Worm (Caenorhabditis elegans) whole organism, L3 larva: ENCODE data around the gene F28D1.6.

ENCODE experiments used
- R02D3.7 ChIP-seq: fragments of 150-350 bp; optimal IDR thresholded peaks from 2 replicates; lab custom pipeline; 2014; ENCODE audit warnings: missing biosample characterization, missing genetic modification characterization
- ZK546.5 ChIP-seq: sonication (generic microtip); optimal IDR thresholded peaks from 2 replicates; lab custom pipeline; 2017; ENCODE audit warnings: missing biosample characterization, missing genetic modification characterization
- ama-1 ChIP-seq: fragments of 150-350 bp; optimal IDR thresholded peaks from 2 replicates; lab custom pipeline; 2018
- ceh-82 ChIP-seq: fragments of 150-350 bp; optimal IDR thresholded peaks from 2 replicates; lab custom pipeline; 2014; ENCODE audit warnings: missing biosample characterization, missing genetic modification characterization
- egl-27 ChIP-seq: sonication (generic microtip); optimal IDR thresholded peaks from 4 replicates; lab custom pipeline; 2017; ENCODE audit warnings: missing biosample characterization, missing genetic modification reagents, missing genetic modification characterization
- elt-2 ChIP-seq: sonication (generic microtip); optimal IDR thresholded peaks from 2 replicates; lab custom pipeline; 2016; ENCODE audit warnings: missing genetic modification reagents, mild to moderate bottlenecking, missing genetic modification characterization, missing compliant biosample characterization
- elt-3 ChIP-seq, 3 experiments: fragments of 150-350 bp in 1 of 3; sonication (generic microtip) in 2 of 3; optimal IDR thresholded peaks; 2 replicates in 2 of 3; 4 replicates in 1 of 3; lab custom pipeline; 2014 to 2017; ENCODE audit warnings: missing biosample characterization in 3 of 3, missing genetic modification characterization in 3 of 3
- jun-1 ChIP-seq: fragments of 150-350 bp; optimal IDR thresholded peaks from 2 replicates; lab custom pipeline; 2014; ENCODE audit warnings: missing biosample characterization, missing genetic modification reagents, missing genetic modification characterization
- lin-15B ChIP-seq: fragments of 150-350 bp; optimal IDR thresholded peaks from 2 replicates; lab custom pipeline; 2014; ENCODE audit warnings: missing biosample characterization, missing genetic modification characterization
- nhr-12 ChIP-seq: fragments of 150-350 bp; optimal IDR thresholded peaks from 2 replicates; lab custom pipeline; 2014; ENCODE audit warnings: missing biosample characterization, missing genetic modification characterization
- nhr-237 ChIP-seq: fragments of 150-350 bp; optimal IDR thresholded peaks from 2 replicates; lab custom pipeline; 2014; ENCODE audit warnings: missing biosample characterization, missing genetic modification characterization
- sea-2 ChIP-seq: fragments of 150-350 bp; sonication (generic microtip); optimal IDR thresholded peaks from 4 replicates; lab custom pipeline; 2014; ENCODE audit warnings: missing biosample characterization, missing genetic modification reagents, missing genetic modification characterization
- zag-1 ChIP-seq: fragments of 150-350 bp; optimal IDR thresholded peaks from 2 replicates; lab custom pipeline; 2014; ENCODE audit warnings: missing biosample characterization, missing genetic modification characterization

- TF ChIP-seq zag-1, result no peak
- no peak for TF ChIP-seq ceh-82 (tag; lab: Kevin White, UChicago)
- no peak for TF ChIP-seq R02D3.7 (tag; lab: Kevin White, UChicago)
- TF ChIP-seq elt-3 (tag; optimal IDR thresholded peaks at IDR 0.05; lab: Kevin White, UChicago), result no peak
- no peak for TF ChIP-seq ama-1 (lab: Kevin White, UChicago)
- no peak for TF ChIP-seq ZK546.5 (tag; lab: Kevin White, UChicago)
- no peak for TF ChIP-seq jun-1 (tag; lab: Kevin White, UChicago)
- no peak for TF ChIP-seq elt-2 (tag; lab: Kevin White, UChicago)
- TF ChIP-seq nhr-12, result no peak
- TF ChIP-seq nhr-237 (tag; lab: Kevin White, UChicago), result no peak
- no peak for TF ChIP-seq egl-27 (tag; lab: Kevin White, UChicago)
- no peak for TF ChIP-seq lin-15B (tag; lab: Kevin White, UChicago)
- no peak for TF ChIP-seq sea-2 (GFP tag; lab: Kevin White, UChicago)
Observed at ce11 chrIV:12335798-12336197, 49.2 kb downstream of the F28D1.6 start, which contains the start of gene F19B6.1.
